Fruit fly (Drosophila melanogaster) whole organism, embryonic: ENCODE results near the gene Gale.

ENCODE experiments used
- ATbp ChIP-seq: fragments of 200-800 bp; sonication (Bioruptor generic); optimal IDR thresholded peaks from 2 replicates; lab custom pipeline; 2017; ENCODE audit warnings: missing biosample characterization, mild to moderate bottlenecking, missing genetic modification characterization, missing genetic modification reagents
- Bdp1 ChIP-seq: fragments of 200-800 bp; sonication (Bioruptor generic); optimal IDR thresholded peaks from 3 replicates; lab custom pipeline; 2016; ENCODE audit warnings: missing biosample characterization, missing genetic modification characterization
- CG10209 ChIP-seq: fragments of 200-800 bp; sonication (Bioruptor generic); optimal IDR thresholded peaks from 3 replicates; lab custom pipeline; 2017; ENCODE audit warnings: missing biosample characterization, mild to moderate bottlenecking, missing genetic modification characterization, missing genetic modification reagents
- CG10267 ChIP-seq: fragments of 200-800 bp; sonication (Bioruptor generic); optimal IDR thresholded peaks from 2 replicates; lab custom pipeline; 2018; ENCODE audit warnings: missing biosample characterization, mild to moderate bottlenecking, missing genetic modification characterization, moderate library complexity
- CG1233 ChIP-seq: fragments of 200-800 bp; sonication (Bioruptor generic); optimal IDR thresholded peaks from 4 replicates; lab custom pipeline; 2018; ENCODE audit warnings: missing biosample characterization, mild to moderate bottlenecking, missing genetic modification characterization
- CG12391 ChIP-seq: fragments of 200-800 bp; sonication (Bioruptor generic); optimal IDR thresholded peaks from 3 replicates; lab custom pipeline; 2018; ENCODE audit warnings: missing biosample characterization, mild to moderate bottlenecking, missing genetic modification characterization, moderate library complexity
- CG14710 ChIP-seq: fragments of 200-800 bp; sonication (Bioruptor generic); optimal IDR thresholded peaks from 3 replicates; lab custom pipeline; 2019; ENCODE audit warnings: missing biosample characterization, mild to moderate bottlenecking, missing genetic modification characterization, moderate library complexity
- CG15073 ChIP-seq: fragments of 200-800 bp; sonication (Bioruptor generic); optimal IDR thresholded peaks from 2 replicates; lab custom pipeline; 2016; ENCODE audit warnings: missing biosample characterization, missing genetic modification characterization
- CG15514 ChIP-seq: fragments of 200-800 bp; sonication (Bioruptor generic); optimal IDR thresholded peaks from 3 replicates; lab custom pipeline; 2017; ENCODE audit warnings: missing biosample characterization, missing genetic modification characterization, mild to moderate bottlenecking, moderate library complexity, missing genetic modification reagents
- CG1647 ChIP-seq: fragments of 200-800 bp; sonication (Bioruptor generic); optimal IDR thresholded peaks from 3 replicates; lab custom pipeline; 2016; ENCODE audit warnings: missing biosample characterization, missing genetic modification characterization
- CG17186 ChIP-seq: fragments of 200-800 bp; sonication (Bioruptor generic); optimal IDR thresholded peaks from 3 replicates; lab custom pipeline; 2017; ENCODE audit warnings: missing biosample characterization, missing genetic modification reagents, missing genetic modification characterization
- CG17328 ChIP-seq: fragments of 200-800 bp; sonication (Bioruptor generic); IDR thresholded peaks from 2 replicates; pipeline ENCODE4 v1.3.6; 2022; ENCODE audit warnings: missing biosample characterization, missing genetic modification characterization
- CG17361 ChIP-seq: fragments of 200-800 bp; sonication (Bioruptor generic); IDR thresholded peaks from 3 replicates; pipeline ENCODE4 v1.3.6; 2022; ENCODE audit warnings: missing biosample characterization, missing genetic modification characterization
- CG17802 ChIP-seq: fragments of 200-800 bp; sonication (Bioruptor generic); optimal IDR thresholded peaks from 2 replicates; lab custom pipeline; 2018; ENCODE audit warnings: missing biosample characterization, mild to moderate bottlenecking, missing genetic modification characterization, moderate library complexity
- CG3163 ChIP-seq: fragments of 200-800 bp; sonication (Bioruptor generic); optimal IDR thresholded peaks from 3 replicates; lab custom pipeline; 2016; ENCODE audit warnings: missing biosample characterization, missing genetic modification characterization
- CG34376 ChIP-seq: fragments of 200-800 bp; sonication (Bioruptor generic); optimal IDR thresholded peaks from 2 replicates; lab custom pipeline; 2018; ENCODE audit warnings: missing biosample characterization, mild to moderate bottlenecking, missing genetic modification characterization
- CG4360 ChIP-seq: fragments of 200-800 bp; sonication (Bioruptor generic); IDR thresholded peaks from 2 replicates; pipeline ENCODE4 v1.3.6; 2022; ENCODE audit warnings: missing biosample characterization, missing genetic modification characterization
- CG4707 ChIP-seq: fragments of 200-800 bp; sonication (Bioruptor generic); optimal IDR thresholded peaks from 2 replicates; lab custom pipeline; 2018; ENCODE audit warnings: missing biosample characterization, mild to moderate bottlenecking, missing genetic modification characterization, moderate library complexity
- CG6813 ChIP-seq: fragments of 200-800 bp; sonication (Bioruptor generic); optimal IDR thresholded peaks from 2 replicates; lab custom pipeline; 2017; ENCODE audit warnings: missing biosample characterization, missing genetic modification characterization, mild to moderate bottlenecking, moderate library complexity, missing genetic modification reagents
- CG7786 ChIP-seq: fragments of 200-800 bp; sonication (Bioruptor generic); optimal IDR thresholded peaks from 2 replicates; lab custom pipeline; 2016; ENCODE audit warnings: missing biosample characterization, missing genetic modification characterization
- CG8388 ChIP-seq: fragments of 200-800 bp; sonication (Bioruptor generic); optimal IDR thresholded peaks from 2 replicates; lab custom pipeline; 2019; ENCODE audit warnings: missing biosample characterization, mild to moderate bottlenecking, missing genetic modification characterization, moderate library complexity
- CG9215 ChIP-seq: fragments of 200-800 bp; sonication (Bioruptor generic); IDR thresholded peaks from 2 replicates; pipeline ENCODE4 v1.3.6; 2022; ENCODE audit warnings: missing biosample characterization, missing genetic modification characterization
- Eip74EF ChIP-seq, 2 experiments: fragments of 200-800 bp in 1 of 2; fragments of >200 bp in 1 of 2; sonication (Bioruptor generic) in 1 of 2; optimal IDR thresholded peaks; 2 replicates each; lab custom pipeline; 2017 to 2019; ENCODE audit warnings: missing biosample characterization in 2 of 2, missing genetic modification characterization in 2 of 2, mild to moderate bottlenecking in 1 of 2, moderate library complexity in 1 of 2
- H2.0 ChIP-seq: fragments of 200-800 bp; sonication (Bioruptor generic); IDR thresholded peaks from 2 replicates; pipeline ENCODE4 v1.3.6; 2022; ENCODE audit warnings: missing biosample characterization, missing genetic modification characterization
- Hand ChIP-seq: fragments of 200-800 bp; sonication (Bioruptor generic); optimal IDR thresholded peaks from 2 replicates; lab custom pipeline; 2017; ENCODE audit warnings: mild to moderate bottlenecking, missing biosample characterization, missing genetic modification reagents, missing genetic modification characterization
- Hr39 ChIP-seq: fragments of >200 bp; optimal IDR thresholded peaks from 2 replicates; lab custom pipeline; 2017
- Hr51 ChIP-seq, 2 experiments: fragments of 200-800 bp; sonication (Bioruptor generic); optimal IDR thresholded peaks; 2 replicates in 1 of 2; 3 replicates in 1 of 2; lab custom pipeline; 2016 to 2018; ENCODE audit warnings: missing biosample characterization in 2 of 2, missing genetic modification characterization in 2 of 2, mild to moderate bottlenecking in 1 of 2, moderate library complexity in 1 of 2
- Med ChIP-seq: fragments of 200-800 bp; sonication (Bioruptor generic); peaks from one replicate; lab custom pipeline; 2016; ENCODE audit warnings: missing biosample characterization, missing genetic modification characterization, mild to moderate bottlenecking, inconsistent platforms, moderate library complexity
- PHDP ChIP-seq: fragments of 200-800 bp; sonication (Bioruptor generic); optimal IDR thresholded peaks from 3 replicates; lab custom pipeline; 2018; ENCODE audit warnings: missing biosample characterization, mild to moderate bottlenecking, missing genetic modification characterization, moderate library complexity
- Rfx ChIP-seq: fragments of 200-800 bp; sonication (Bioruptor generic); IDR thresholded peaks from 2 replicates; pipeline ENCODE4 v1.3.6; 2022; ENCODE audit warnings: missing biosample characterization, missing genetic modification characterization
- Scr ChIP-seq: fragments of 200-800 bp; sonication (Bioruptor generic); IDR thresholded peaks from 2 replicates; pipeline ENCODE4 v1.3.6; 2022; ENCODE audit warnings: missing biosample characterization, missing genetic modification characterization; ENCODE audit not compliant: partially characterized antibody
- Tbp ChIP-seq: fragments of >200 bp; optimal IDR thresholded peaks from 2 replicates; lab custom pipeline; 2018; ENCODE audit warnings: missing biosample characterization, missing genetic modification characterization
- abd-A ChIP-seq: fragments of 200-800 bp; sonication (Bioruptor generic); optimal IDR thresholded peaks from 3 replicates; lab custom pipeline; 2019; ENCODE audit warnings: missing biosample characterization, mild to moderate bottlenecking, missing genetic modification characterization, moderate library complexity
- croc ChIP-seq: fragments of 200-800 bp; sonication (Bioruptor generic); conservative IDR thresholded peaks from 3 replicates; pipeline ENCODE4 v1.3.6; 2022; ENCODE audit warnings: missing biosample characterization, missing genetic modification characterization
- dm ChIP-seq: fragments of 200-800 bp; sonication (Bioruptor generic); optimal IDR thresholded peaks from 3 replicates; lab custom pipeline; 2016; ENCODE audit warnings: missing biosample characterization, missing genetic modification characterization
- dmrt11E ChIP-seq: fragments of 200-800 bp; sonication (Bioruptor generic); optimal IDR thresholded peaks from 3 replicates; lab custom pipeline; 2018; ENCODE audit warnings: missing biosample characterization, mild to moderate bottlenecking, missing genetic modification characterization, moderate library complexity
- eyg ChIP-seq: fragments of 200-800 bp; sonication (Bioruptor generic); optimal IDR thresholded peaks from 3 replicates; lab custom pipeline; 2016; ENCODE audit warnings: missing biosample characterization, missing genetic modification characterization
- fd102C ChIP-seq: fragments of 200-800 bp; sonication (Bioruptor generic); optimal IDR thresholded peaks from 2 replicates; lab custom pipeline; 2018; ENCODE audit warnings: missing biosample characterization, mild to moderate bottlenecking, missing genetic modification characterization, moderate library complexity
- ind ChIP-seq: fragments of 200-800 bp; sonication (Bioruptor generic); optimal IDR thresholded peaks from 3 replicates; lab custom pipeline; 2016; ENCODE audit warnings: missing biosample characterization, missing genetic modification characterization
- lov ChIP-seq, 2 experiments: fragments of 200-800 bp in 1 of 2; fragments of >200 bp in 1 of 2; sonication (Bioruptor generic) in 1 of 2; IDR thresholded peaks in 1 of 2; optimal IDR thresholded peaks in 1 of 2; 2 replicates in 1 of 2; 3 replicates in 1 of 2; pipeline versions ENCODE4 v1.3.6 to Lab custom; 2017 to 2022; ENCODE audit warnings: missing biosample characterization in 1 of 2, missing genetic modification characterization in 1 of 2
- nmo ChIP-seq: fragments of 200-800 bp; sonication (Bioruptor generic); optimal IDR thresholded peaks from 2 replicates; lab custom pipeline; 2018; ENCODE audit warnings: missing biosample characterization, mild to moderate bottlenecking, missing genetic modification characterization, moderate library complexity
- nom ChIP-seq: fragments of 200-800 bp; sonication (Bioruptor generic); optimal IDR thresholded peaks from 2 replicates; lab custom pipeline; 2017; ENCODE audit warnings: missing biosample characterization, missing genetic modification characterization, mild to moderate bottlenecking, moderate library complexity, missing genetic modification reagents
- onecut ChIP-seq: fragments of 200-800 bp; sonication (Bioruptor generic); IDR thresholded peaks from 2 replicates; pipeline ENCODE4 v1.3.6; 2022; ENCODE audit warnings: missing biosample characterization, missing genetic modification characterization
- p53 ChIP-seq: fragments of 200-800 bp; sonication (Bioruptor generic); optimal IDR thresholded peaks from 2 replicates; lab custom pipeline; 2016; ENCODE audit warnings: missing biosample characterization, missing genetic modification characterization
- prd ChIP-seq, 3 experiments: fragments of >200 bp in 2 of 3; fragments of 200-800 bp in 1 of 3; sonication (Bioruptor generic) in 1 of 3; optimal IDR thresholded peaks in 2 of 3; IDR thresholded peaks in 1 of 3; 2 replicates in 2 of 3; 3 replicates in 1 of 3; pipeline versions ENCODE4 v1.3.6 to Lab custom; 2017 to 2022; ENCODE audit warnings: missing biosample characterization in 1 of 3, missing genetic modification characterization in 1 of 3
- ranshi ChIP-seq: fragments of 200-800 bp; sonication (Bioruptor generic); IDR thresholded peaks from 2 replicates; pipeline ENCODE4 v1.3.6; 2022; ENCODE audit warnings: missing biosample characterization, missing genetic modification characterization
- trh ChIP-seq: fragments of 200-800 bp; sonication (Bioruptor generic); optimal IDR thresholded peaks from 2 replicates; lab custom pipeline; 2016; ENCODE audit warnings: missing biosample characterization, missing genetic modification characterization

Gene Gale

dm6 chr3L:642146-642864 is 6.0 kb upstream of the Gale start (continued):
- no peak for TF ChIP-seq CG34376
- TF ChIP-seq Hand (GFP tag; lab: Kevin White, UChicago): no peak
- no peak for TF ChIP-seq fd102C (GFP tag; lab: Kevin White, UChicago)
- TF ChIP-seq CG1233 (GFP tag; lab: Kevin White, UChicago): peak; percentile 42
- peak in 1 of 2 experiments; percentile 82 for TF ChIP-seq Hr51 (GFP tag; optimal IDR thresholded peaks at IDR 0.05; lab: Kevin White, UChicago)
- no peak for TF ChIP-seq CG6813
- no peak for TF ChIP-seq CG3163 (GFP tag; lab: Kevin White, UChicago)
- no peak for TF ChIP-seq Hr39
- peak; percentile 64 for TF ChIP-seq CG10267 (tag; lab: Kevin White, UChicago)
- TF ChIP-seq CG17328: 0 out of 2 replicates have a peak, but pooled peaks have one; percentile 27
- peak; percentile 76 for TF ChIP-seq nmo (GFP tag; lab: Kevin White, UChicago)
- peak; percentile 70 for TF ChIP-seq CG12391 (tag; lab: Kevin White, UChicago)
- TF ChIP-seq Scr (GFP tag; lab: Robert Waterston, UW): no peak
- peak; percentile 76 for TF ChIP-seq CG8388
- no peak for TF ChIP-seq CG17186 (GFP tag; lab: Kevin White, UChicago)
- peak; percentile 58 for TF ChIP-seq CG14710 (tag; lab: Kevin White, UChicago)
- no peak for TF ChIP-seq eyg
- TF ChIP-seq Tbp: no peak
- TF ChIP-seq croc: peak; percentile 34; the same call in 1 of the 3 replicates
- TF ChIP-seq Eip74EF (GFP tag; optimal IDR thresholded peaks at IDR 0.05; lab: Kevin White, UChicago): peak in 1 of 2 experiments; percentile 44
- no peak for TF ChIP-seq nom (GFP tag; lab: Kevin White, UChicago)
- no peak for TF ChIP-seq CG4707 (GFP tag; lab: Kevin White, UChicago)
- no peak for TF ChIP-seq lov (optimal IDR thresholded peaks at IDR 0.05; lab: Kevin White, UChicago)
- 0 out of 3 replicates have a peak, but pooled peaks have one; percentile 20 for TF ChIP-seq lov (GFP tag; IDR thresholded peaks at IDR 0.05; lab: Robert Waterston, UW)
- peak; percentile 66 for TF ChIP-seq PHDP (tag; lab: Kevin White, UChicago)
- no peak for TF ChIP-seq CG7786 (GFP tag; lab: Kevin White, UChicago)
- no peak for TF ChIP-seq CG10209 (GFP tag; lab: Kevin White, UChicago)
- no peak for TF ChIP-seq onecut (GFP tag; lab: Robert Waterston, UW)
- peak; percentile 42; the same call in 1 of the 2 replicates for TF ChIP-seq Rfx (GFP tag; lab: Robert Waterston, UW)
- no peak for TF ChIP-seq dm (GFP tag; lab: Kevin White, UChicago)
- no peak for TF ChIP-seq abd-A
- TF ChIP-seq ranshi: no peak
- peak; percentile 76 for TF ChIP-seq CG17361 (GFP tag; lab: Robert Waterston, UW)
- TF ChIP-seq H2.0: no peak; the same call in 1 of the 2 replicates
- TF ChIP-seq CG15073: no peak
- TF ChIP-seq CG4360 (GFP tag; lab: Robert Waterston, UW): no peak
- TF ChIP-seq CG1647 (GFP tag; lab: Kevin White, UChicago): no peak
- peak; percentile 72 for TF ChIP-seq dmrt11E (tag; lab: Kevin White, UChicago)
- TF ChIP-seq CG15514 (GFP tag; lab: Kevin White, UChicago): no peak
- TF ChIP-seq CG17802 (tag; lab: Kevin White, UChicago): no peak
- no peak for TF ChIP-seq Bdp1 (GFP tag; lab: Kevin White, UChicago)
- no peak for TF ChIP-seq p53 (GFP tag; lab: Kevin White, UChicago)
- TF ChIP-seq ind (GFP tag; lab: Kevin White, UChicago): peak; percentile 37
- TF ChIP-seq ATbp (GFP tag; lab: Kevin White, UChicago): peak; percentile 42
- TF ChIP-seq prd (optimal IDR thresholded peaks at IDR 0.05; lab: Kevin White, UChicago): no peak
- TF ChIP-seq prd (GFP tag; IDR thresholded peaks at IDR 0.05; lab: Robert Waterston, UW): peak; percentile 64; the same call in 2 of the 3 replicates
- 0 out of 2 replicates have a peak, but pooled peaks have one; percentile 20 for TF ChIP-seq CG9215 (GFP tag; lab: Robert Waterston, UW)
- TF ChIP-seq Med (GFP tag; lab: Kevin White, UChicago): no peak
- TF ChIP-seq trh (GFP tag; lab: Kevin White, UChicago): no peak
